Fruit fly (Drosophila melanogaster) ovary, adult (tissue): ENCODE results near the gene CG32163.

ENCODE experiments used
- CG17801 ChIP-seq: fragments of 200-800 bp; optimal IDR thresholded peaks from 2 replicates; lab custom pipeline; 2019; ENCODE audit warnings: missing biosample characterization, mild to moderate bottlenecking, missing genetic modification characterization, moderate library complexity; ENCODE audit not compliant: partially characterized antibody

CG32163 gene

dm6 chr3L:16574307-16574946 is 12.5 kb upstream of the CG32163 start, which contains the start of gene mbf1:
mbf1 (plus strand) TSS chr3L:16574436.
- TF ChIP-seq CG17801 (GFP tag; lab: Kevin White, UChicago), result no peak

- TF ChIP-seq CG17801 (GFP tag; lab: Kevin White, UChicago), result peak; percentile 42
Observed at dm6 chr3L:16580049-16580448, 6.9 kb upstream of the CG32163 start, which contains the start of gene nxf2. nxf2 (minus strand) TSS chr3L:16580306.

- TF ChIP-seq CG17801 (GFP tag; lab: Kevin White, UChicago), result peak; percentile 69
Observed at dm6 chr3L:16581201-16581705, 5.7 kb upstream of the CG32163 start, which contains the start of gene Smn. Smn (minus strand) TSS chr3L:16581547.

- TF ChIP-seq CG17801 (GFP tag; lab: Kevin White, UChicago), result peak; percentile 59
Observed at dm6 chr3L:16582678-16583315, 4.2 kb upstream of the CG32163 start, which contains the start of gene Rpn12. Rpn12 (plus strand) TSS chr3L:16583028.

- TF ChIP-seq CG17801 (GFP tag; lab: Kevin White, UChicago), result peak; percentile 26
Observed at dm6 chr3L:16584074-16584578, 2.8 kb upstream of the CG32163 start, which contains the start of gene UQCR-C2. UQCR-C2 (plus strand) TSS chr3L:16584124.

- peak; percentile 46 for TF ChIP-seq CG17801 (GFP tag; lab: Kevin White, UChicago)
Observed at dm6 chr3L:16587994-16588622, 1.2 kb downstream of the CG32163 start.

dm6 chr3L:16590860-16591259 is 3.9 kb downstream of the CG32163 start, which contains the start of gene tra:
tra (minus strand) TSS chr3L:16591050.
- TF ChIP-seq CG17801 (GFP tag; lab: Kevin White, UChicago), result no peak

- TF ChIP-seq CG17801 (GFP tag; lab: Kevin White, UChicago), result no peak
Observed at dm6 chr3L:16594922-16595518, 8.1 kb downstream of the CG32163 start, which contains the start of the genes spd-2 and Apl. spd-2 (minus strand) TSS chr3L:16595014. Apl (plus strand) TSS chr3L:16595181.

dm6 chr3L:16602736-16603144 is 15.8 kb downstream of the CG32163 start, which contains the start of gene Arts:
Arts (plus strand) TSS chr3L:16602851.
- no peak for TF ChIP-seq CG17801 (GFP tag; lab: Kevin White, UChicago)

dm6 chr3L:16609120-16609519 is 22.2 kb downstream of the CG32163 start, which contains the start of gene CG4098:
CG4098 (minus strand) TSS chr3L:16609347.
- peak; percentile 16 for TF ChIP-seq CG17801 (GFP tag; lab: Kevin White, UChicago)

dm6 chr3L:16610201-16610600 is 23.2 kb downstream of the CG32163 start, which contains the start of gene Prosbeta6:
Prosbeta6 (minus strand) TSS chr3L:16610418.
- peak; percentile 28 for TF ChIP-seq CG17801 (GFP tag; lab: Kevin White, UChicago)

- peak; percentile 85 for TF ChIP-seq CG17801 (GFP tag; lab: Kevin White, UChicago)
Observed at dm6 chr3L:16612152-16612551, 25.2 kb downstream of the CG32163 start, which contains the start of gene CG4101. CG4101 (plus strand) TSS chr3L:16612486.

- TF ChIP-seq CG17801 (GFP tag; lab: Kevin White, UChicago), result peak; percentile 48
Observed at dm6 chr3L:16612972-16613371, 26.0 kb downstream of the CG32163 start.

- TF ChIP-seq CG17801 (GFP tag; lab: Kevin White, UChicago), result peak; percentile 64
Observed at dm6 chr3L:16615132-16615709, 28.3 kb downstream of the CG32163 start, which contains the start of gene Mo25. Mo25 (minus strand) TSS chr3L:16615472.
